Worm (Caenorhabditis elegans): Measurements from ENCODE around the gene col-174.

col-174 gene

ce11 chrX:7500970-7501369 is 45.6 kb upstream of the col-174 start, which contains the start of gene uggt-1 (continued):
- TF ChIP-seq dve-1 (tag; optimal IDR thresholded peaks at IDR 0.05; ENCODE audit: insufficient read depth) (peak; percentile 99), snpc-4 (tag; optimal IDR thresholded peaks at IDR 0.05) (no peak), sdz-12 (GFP tag; optimal IDR thresholded peaks at IDR 0.05) (no peak), pha-4 (GFP tag; IDR thresholded peaks at IDR 0.05) (peak; percentile 69; the same call in 1 of the 2 replicates), pha-4 (tag; optimal IDR thresholded peaks at IDR 0.05) (no peak), php-3 (GFP tag; IDR thresholded peaks at IDR 0.05) (0 out of 2 replicates have a peak, but pooled peaks have one; percentile 43), duxl-1 (tag; optimal IDR thresholded peaks at IDR 0.05; ENCODE audit: poor library complexity) (peak; percentile 64), zip-2 (tag; optimal IDR thresholded peaks at IDR 0.05) (peak; percentile 43), mxl-2 (GFP tag; conservative IDR thresholded peaks at IDR 0.05) (no peak), mes-2 (tag; optimal IDR thresholded peaks at IDR 0.05; ENCODE audit: poor library complexity, severe bottlenecking) (peak; percentile 93), lin-13 (GFP tag; optimal IDR thresholded peaks at IDR 0.05) (peak; percentile 84), madf-5 (GFP tag; IDR thresholded peaks at IDR 0.05) (no peak), mep-1 (tag; optimal IDR thresholded peaks at IDR 0.05) (peak; percentile 98), nhr-10 (tag; optimal IDR thresholded peaks at IDR 0.05) (peak; percentile 19), F10B5.3 (tag; optimal IDR thresholded peaks at IDR 0.05) (peak; percentile 46), saeg-2 (GFP tag; IDR thresholded peaks at IDR 0.05) (no peak), egl-27 (tag; optimal IDR thresholded peaks at IDR 0.05) (no peak), nhr-48 (tag; optimal IDR thresholded peaks at IDR 0.05) (peak; percentile 82), attf-4 (tag; optimal IDR thresholded peaks at IDR 0.05) (no peak), tag-97 (GFP tag; IDR thresholded peaks at IDR 0.05) (no peak), mdl-1 (tag; optimal IDR thresholded peaks at IDR 0.05) (peak in 1 of 2 experiments; percentile 92), fos-1 (tag; optimal IDR thresholded peaks at IDR 0.05) (no peak), aly-2 (tag; optimal IDR thresholded peaks at IDR 0.05) (no peak), spr-3 (GFP tag; optimal IDR thresholded peaks at IDR 0.05) (no peak), pqm-1 (tag; optimal IDR thresholded peaks at IDR 0.05) (peak; percentile 73), T26A8.4 (GFP tag; IDR thresholded peaks at IDR 0.05) (peak; percentile 85), ztf-7 (tag; optimal IDR thresholded peaks at IDR 0.05) (no peak), tra-1 (GFP tag; IDR thresholded peaks at IDR 0.05) (0 out of 2 replicates have a peak, but pooled peaks have one; percentile 69), Y48G9A.11 (GFP tag; IDR thresholded peaks at IDR 0.05) (no peak), dpl-1 (GFP tag; optimal IDR thresholded peaks at IDR 0.05) (peak; percentile 83), ceh-62 (tag; optimal IDR thresholded peaks at IDR 0.05) (no peak), hlh-30 (tag; optimal IDR thresholded peaks at IDR 0.05; ENCODE audit: insufficient read depth) (peak; percentile 92), nhr-28 (tag; optimal IDR thresholded peaks at IDR 0.05) (peak; percentile 85), spr-1 (tag; optimal IDR thresholded peaks at IDR 0.05) (no peak), gei-8 (GFP tag; optimal IDR thresholded peaks at IDR 0.05) (no peak), dmd-8 (GFP tag; IDR thresholded peaks at IDR 0.05) (no peak), F44E2.7 (GFP tag; IDR thresholded peaks at IDR 0.05) (no peak), nhr-76 (tag; optimal IDR thresholded peaks at IDR 0.05) (no peak), Y75B8A.6 (GFP tag; IDR thresholded peaks at IDR 0.05) (no peak), lin-39 (tag; optimal IDR thresholded peaks at IDR 0.05) (no peak), jun-1 (tag; optimal IDR thresholded peaks at IDR 0.05) (peak; percentile 44), lir-3 (tag; optimal IDR thresholded peaks at IDR 0.05) (no peak), hif-1 (tag; optimal IDR thresholded peaks at IDR 0.05) (peak; percentile 47 to 85), Y105C5A.15 (GFP tag; IDR thresholded peaks at IDR 0.05) (no peak), hlh-11 (tag; optimal IDR thresholded peaks at IDR 0.05) (peak; percentile 93), ZK546.5 (tag; optimal IDR thresholded peaks at IDR 0.05) (no peak), dmd-6 (GFP tag; IDR thresholded peaks at IDR 0.05) (peak; percentile 88), ama-1 (optimal IDR thresholded peaks at IDR 0.05) (no peak), zfp-2 (tag; optimal IDR thresholded peaks at IDR 0.05) (peak; percentile 43), daf-16 (GFP tag; optimal IDR thresholded peaks at IDR 0.05) (no peak), daf-16 (tag; optimal IDR thresholded peaks at IDR 0.05) (peak; percentile 82), zip-11 (GFP tag; IDR thresholded peaks at IDR 0.05) (no peak), snpc-1.2 (GFP tag; IDR thresholded peaks at IDR 0.05) (no peak)
